Worm (Caenorhabditis elegans) whole organism, L3 larva: ENCODE results near the gene osm-3.

Experiments used
- ceh-16 ChIP-seq: sonication (generic microtip); optimal IDR thresholded peaks from 2 replicates; lab custom pipeline; 2017; ENCODE audit warnings: missing biosample characterization, missing genetic modification characterization
- egl-27 ChIP-seq: sonication (generic microtip); optimal IDR thresholded peaks from 4 replicates; lab custom pipeline; 2017; ENCODE audit warnings: missing biosample characterization, missing genetic modification reagents, missing genetic modification characterization
- nfya-1 ChIP-seq: sonication (generic microtip); optimal IDR thresholded peaks from 2 replicates; lab custom pipeline; 2017; ENCODE audit warnings: missing genetic modification characterization, mild to moderate bottlenecking, missing compliant biosample characterization, antibody characterized with exemption, moderate library complexity; ENCODE audit not compliant: insufficient read depth
- nhr-28 ChIP-seq: fragments of 150-350 bp; optimal IDR thresholded peaks from 2 replicates; lab custom pipeline; 2014; ENCODE audit warnings: missing biosample characterization, missing genetic modification characterization
- skn-1 ChIP-seq: fragments of 150-350 bp; optimal IDR thresholded peaks from 2 replicates; lab custom pipeline; 2014; ENCODE audit warnings: missing biosample characterization, missing genetic modification characterization
- unc-62 ChIP-seq: fragments of 150-350 bp; sonication (generic microtip); optimal IDR thresholded peaks from 4 replicates; lab custom pipeline; 2014; ENCODE audit warnings: missing biosample characterization, missing genetic modification reagents, missing genetic modification characterization

- TF ChIP-seq skn-1 (tag; lab: Kevin White, UChicago) (no peak), ceh-16 (no peak), unc-62 (no peak), egl-27 (tag; lab: Kevin White, UChicago) (no peak), nfya-1 (no peak), nhr-28 (no peak)
Observed at ce11 chrIV:3826590-3827128, 25.8 kb upstream of the osm-3 start, which contains the start of gene F28F9.3.
